Comparison of ENCODE assay signal across 5 worm cellular contexts in genomic region chrII:9956116-9956515, ce11.
A peak's percentile ranks its signal among the peaks of the same experiment; 100 is the strongest.
TF ChIP-seq lines count a peak whose summit lies in the region.

No protein-coding gene starts in this region.

TF ChIP-seq in whole organism, L1 larva, 84 proteins besides CTCF, POLR2A, EP300 and RAD21:
- no peak for TF ChIP-seq C16A3.4 (tag; optimal IDR thresholded peaks at IDR 0.05; lab: Kevin White, UChicago)
- TF ChIP-seq fkh-8 (tag; optimal IDR thresholded peaks at IDR 0.05; lab: Kevin White, UChicago) = peak; percentile 36
- no peak for TF ChIP-seq vab-15 (tag; optimal IDR thresholded peaks at IDR 0.05; lab: Kevin White, UChicago)
- TF ChIP-seq ama-1 (optimal IDR thresholded peaks at IDR 0.05; lab: Kevin White, UChicago) = no peak
- no peak for TF ChIP-seq nhr-47 (tag; optimal IDR thresholded peaks at IDR 0.05; lab: Kevin White, UChicago)
- TF ChIP-seq hpl-2 (GFP tag; optimal IDR thresholded peaks at IDR 0.05; lab: Kevin White, UChicago) = no peak
- no peak for TF ChIP-seq pax-3 (tag; optimal IDR thresholded peaks at IDR 0.05; lab: Kevin White, UChicago)
TF ChIP-seq in whole organism, L1 larva: peak in this region for 1.

TF ChIP-seq in whole organism, L2 larva, 48 proteins besides CTCF, POLR2A, EP300 and RAD21:
- TF ChIP-seq lin-11 (tag; optimal IDR thresholded peaks at IDR 0.05; lab: Kevin White, UChicago) (peak; percentile 10), elt-1 (tag; optimal IDR thresholded peaks at IDR 0.05; lab: Kevin White, UChicago) (no peak)

TF ChIP-seq in whole organism, L3 larva, 47 proteins besides CTCF, POLR2A, EP300 and RAD21:
- TF ChIP-seq ztf-11 (tag; optimal IDR thresholded peaks at IDR 0.05; lab: Kevin White, UChicago) (no peak), unc-62 (GFP tag; optimal IDR thresholded peaks at IDR 0.05; lab: Kevin White, UChicago) (no peak), nhr-11 (tag; optimal IDR thresholded peaks at IDR 0.05; lab: Kevin White, UChicago) (peak; percentile 48)

TF ChIP-seq in whole organism, L4 larva, 104 proteins besides CTCF, POLR2A, EP300 and RAD21:
- TF ChIP-seq hlh-11 (tag; optimal IDR thresholded peaks at IDR 0.05; lab: Kevin White, UChicago) (no peak), dve-1 (tag; optimal IDR thresholded peaks at IDR 0.05; lab: Kevin White, UChicago; ENCODE audit: insufficient read depth) (no peak), nhr-11 (tag; optimal IDR thresholded peaks at IDR 0.05; lab: Kevin White, UChicago) (peak; percentile 3), unc-62 (GFP tag; optimal IDR thresholded peaks at IDR 0.05 in 1 of 2; lab: Kevin White, UChicago) (peak in 1 of 2 experiments; percentile 53), unc-62 (tag; optimal IDR thresholded peaks at IDR 0.05; lab: Kevin White, UChicago) (no peak), nhr-48 (tag; optimal IDR thresholded peaks at IDR 0.05; lab: Kevin White, UChicago) (no peak)

TF ChIP-seq in whole organism, mixed stage, embryonic, 35 proteins besides CTCF, POLR2A, EP300 and RAD21:
- no peak for TF ChIP-seq tbx-8 (GFP tag; optimal IDR thresholded peaks at IDR 0.05; lab: Kevin White, UChicago)
- no peak for TF ChIP-seq ceh-39 (tag; optimal IDR thresholded peaks at IDR 0.05; lab: Kevin White, UChicago)
- peak; percentile 51 for TF ChIP-seq ces-1 (GFP tag; optimal IDR thresholded peaks at IDR 0.05; lab: Kevin White, UChicago)

Comparison
In these comparisons a context has a peak if more than half of its experiments do, and no peak if none do; other contexts are left out.
1. Of the 29 proteins assayed by ChIP-seq in both whole organism, L4 larva and whole organism, L1 larva: peak only in whole organism, L4 larva: nhr-11; only in whole organism, L1 larva: none; in both: none; in neither: 27; mixed calls (peak in some experiments, not most) for 1.